Worm (Caenorhabditis elegans): Measurements from ENCODE around the gene sms-2.

Gene sms-2

ce11 chrX:918097-918496 is 30.6 kb downstream of the sms-2 start, which contains the start of gene F35H12.5:
Gene F35H12.5, plus strand, starts transcription at chrX:918397.
- TF ChIP-seq nhr-84 (tag; optimal IDR thresholded peaks at IDR 0.05), result no peak
- TF ChIP-seq fos-1 (tag; optimal IDR thresholded peaks at IDR 0.05), result no peak
- TF ChIP-seq nhr-237 (tag; optimal IDR thresholded peaks at IDR 0.05), result no peak
- TF ChIP-seq dsc-1 (tag; optimal IDR thresholded peaks at IDR 0.05), result no peak
- no peak for TF ChIP-seq dpl-1 (GFP tag; optimal IDR thresholded peaks at IDR 0.05)
- no peak for TF ChIP-seq ama-1 (optimal IDR thresholded peaks at IDR 0.05)
- TF ChIP-seq C34B4.2 (tag; optimal IDR thresholded peaks at IDR 0.05), result no peak
- no peak for TF ChIP-seq ceh-88 (GFP tag; IDR thresholded peaks at IDR 0.05)
- no peak for TF ChIP-seq ces-1 (GFP tag; optimal IDR thresholded peaks at IDR 0.05)
- TF ChIP-seq nhr-11 (tag; optimal IDR thresholded peaks at IDR 0.05), result no peak
- no peak for TF ChIP-seq Y116A8C.19 (tag; optimal IDR thresholded peaks at IDR 0.05; ENCODE audit: borderline replicate concordance)
- no peak for TF ChIP-seq C04F5.9 (tag; optimal IDR thresholded peaks at IDR 0.05)
- TF ChIP-seq C16A3.4 (tag; optimal IDR thresholded peaks at IDR 0.05), result no peak
- no peak for TF ChIP-seq pag-3 (tag; optimal IDR thresholded peaks at IDR 0.05; ENCODE audit: borderline replicate concordance, insufficient read depth)
- TF ChIP-seq zip-4 (GFP tag; optimal IDR thresholded peaks at IDR 0.05), result no peak
- TF ChIP-seq swsn-7 (tag; optimal IDR thresholded peaks at IDR 0.05), result no peak

- TF ChIP-seq aha-1 (tag; optimal IDR thresholded peaks at IDR 0.05) (no peak), fos-1 (tag; optimal IDR thresholded peaks at IDR 0.05) (no peak), efl-3 (GFP tag; optimal IDR thresholded peaks at IDR 0.05) (no peak), ceh-8 (GFP tag; optimal IDR thresholded peaks at IDR 0.05) (no peak), lin-15B (tag; optimal IDR thresholded peaks at IDR 0.05) (no peak), lin-35 (GFP tag; optimal IDR thresholded peaks at IDR 0.05) (peak in 1 of 2 experiments; percentile 7), alr-1 (tag; optimal IDR thresholded peaks at IDR 0.05; ENCODE audit: borderline replicate concordance) (no peak), mdl-1 (tag; optimal IDR thresholded peaks at IDR 0.05) (no peak), lir-3 (tag; optimal IDR thresholded peaks at IDR 0.05; ENCODE audit: poor library complexity) (no peak), ceh-88 (GFP tag; IDR thresholded peaks at IDR 0.05) (no peak), ceh-82 (tag; optimal IDR thresholded peaks at IDR 0.05) (peak in 1 of 3 experiments; percentile 50), C04F5.9 (tag; optimal IDR thresholded peaks at IDR 0.05) (no peak), lin-13 (GFP tag; optimal IDR thresholded peaks at IDR 0.05) (no peak), egl-27 (tag; optimal IDR thresholded peaks at IDR 0.05) (no peak), lin-14 (GFP tag; optimal IDR thresholded peaks at IDR 0.05) (peak; percentile 62), efl-1 (optimal IDR thresholded peaks at IDR 0.05) (no peak), efl-1 (GFP tag; optimal IDR thresholded peaks at IDR 0.05 in 1 of 2) (no peak), pqm-1 (tag; optimal IDR thresholded peaks at IDR 0.05) (no peak), nhr-47 (tag; optimal IDR thresholded peaks at IDR 0.05) (peak; percentile 10), nhr-84 (tag; optimal IDR thresholded peaks at IDR 0.05) (no peak), nhr-77 (tag; optimal IDR thresholded peaks at IDR 0.05) (no peak), hpl-2 (GFP tag; optimal IDR thresholded peaks at IDR 0.05) (no peak), snu-23 (GFP tag; optimal IDR thresholded peaks at IDR 0.05) (peak; percentile 29), ztf-11 (tag; optimal IDR thresholded peaks at IDR 0.05) (no peak), dpl-1 (GFP tag; optimal IDR thresholded peaks at IDR 0.05) (no peak), jun-1 (tag; optimal IDR thresholded peaks at IDR 0.05) (no peak), tlp-1 (tag; optimal IDR thresholded peaks at IDR 0.05) (no peak), nhr-85 (tag) (no peak), zip-4 (GFP tag; optimal IDR thresholded peaks at IDR 0.05) (no peak), nhr-71 (tag; optimal IDR thresholded peaks at IDR 0.05) (peak; percentile 7), nhr-20 (tag; optimal IDR thresholded peaks at IDR 0.05) (peak; percentile 1), nhr-12 (tag; optimal IDR thresholded peaks at IDR 0.05) (no peak), ztf-4 (tag; optimal IDR thresholded peaks at IDR 0.05) (no peak), rnt-1 (tag; optimal IDR thresholded peaks at IDR 0.05) (peak; percentile 31), C16A3.4 (tag; optimal IDR thresholded peaks at IDR 0.05) (no peak), lsy-2 (tag; optimal IDR thresholded peaks at IDR 0.05) (peak in 1 of 2 experiments; percentile 26), irx-1 (tag; optimal IDR thresholded peaks at IDR 0.05) (no peak), Y116A8C.19 (tag; optimal IDR thresholded peaks at IDR 0.05; ENCODE audit: borderline replicate concordance) (no peak), mep-1 (tag; optimal IDR thresholded peaks at IDR 0.05) (peak; percentile 18), blmp-1 (tag; optimal IDR thresholded peaks at IDR 0.05) (peak; percentile 9), ets-5 (GFP tag; IDR thresholded peaks at IDR 0.05) (no peak), mab-9 (GFP tag; IDR thresholded peaks at IDR 0.05) (no peak), unc-86 (tag; optimal IDR thresholded peaks at IDR 0.05) (no peak)
Measured at ce11 chrX:915510-915909, 33.2 kb downstream of the sms-2 start, which contains the start of gene sel-12. Gene sel-12, plus strand, starts transcription at chrX:915867.
